Fruit fly (Drosophila melanogaster): ENCODE data around the gene Phyhd1.

Gene Phyhd1

DNA sequence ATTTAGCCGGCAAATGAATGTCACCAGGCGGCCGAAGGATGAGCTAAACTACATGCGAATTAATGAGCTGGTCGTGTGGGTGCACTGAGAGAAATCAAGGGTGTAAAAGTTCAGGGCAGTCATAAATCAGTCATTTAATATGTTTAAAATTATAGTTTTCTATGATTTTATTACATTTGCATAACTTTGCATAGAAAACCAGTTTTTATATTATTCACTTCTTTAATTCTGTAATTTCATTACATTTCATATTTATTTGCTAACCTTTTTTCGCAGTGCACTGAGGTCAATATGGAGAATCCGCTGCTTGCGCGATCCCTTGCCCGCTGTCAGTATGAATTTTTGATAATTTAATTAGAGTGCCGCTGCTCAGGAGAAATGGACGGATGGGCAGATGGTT lies 39.4 kb downstream of the Phyhd1 start:
- TF ChIP-seq CG14711 (tag; optimal IDR thresholded peaks at IDR 0.05) (no peak), toe (GFP tag; optimal IDR thresholded peaks at IDR 0.05) (no peak), Hr96 (GFP tag; optimal IDR thresholded peaks at IDR 0.05) (no peak), CG1620 (GFP tag; optimal IDR thresholded peaks at IDR 0.05) (no peak), CG7101 (tag; optimal IDR thresholded peaks at IDR 0.05) (no peak), bab1 (GFP tag; optimal IDR thresholded peaks at IDR 0.05) (no peak)

DNA sequence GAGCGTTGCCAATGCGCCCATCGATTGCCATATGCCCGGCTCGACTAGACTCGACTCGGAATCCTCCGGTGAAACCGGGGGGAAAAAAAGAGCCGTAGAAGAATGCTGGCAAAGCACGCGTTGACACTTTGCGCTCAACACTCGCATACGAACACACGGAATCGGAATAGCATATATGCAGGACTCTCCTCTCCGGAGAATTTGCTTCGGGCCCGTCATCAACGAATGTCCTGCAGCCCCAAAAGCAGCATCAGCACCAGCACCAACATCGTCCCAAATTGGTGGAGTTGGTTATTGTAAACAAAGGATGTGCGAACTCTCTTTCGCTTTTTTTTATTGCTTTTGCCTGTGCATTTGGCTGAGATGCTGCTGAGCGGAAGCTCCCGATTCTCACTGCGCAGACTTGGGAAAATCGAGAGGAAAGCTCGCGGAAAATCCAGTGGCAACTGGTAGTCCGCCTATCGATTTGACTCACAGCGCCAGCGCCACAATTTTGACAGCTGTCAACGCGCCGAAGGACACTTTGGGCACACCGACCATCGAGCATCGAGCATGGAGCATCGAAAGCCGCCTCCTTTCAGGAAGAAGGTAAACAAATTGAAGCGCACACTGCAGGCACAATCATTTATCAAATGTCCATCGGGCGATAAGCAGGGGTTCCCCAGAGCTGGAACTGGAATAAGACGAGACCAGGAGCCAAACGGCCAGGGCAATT lies 40.0 kb downstream of the Phyhd1 start:
- TF ChIP-seq ovo (GFP tag; optimal IDR thresholded peaks at IDR 0.05) (no peak), bab1 (GFP tag; optimal IDR thresholded peaks at IDR 0.05) (no peak), pad (GFP tag; optimal IDR thresholded peaks at IDR 0.05) (no peak), Hr96 (GFP tag; optimal IDR thresholded peaks at IDR 0.05) (no peak), CG11617 (GFP tag; optimal IDR thresholded peaks at IDR 0.05) (no peak), CG33017 (tag; optimal IDR thresholded peaks at IDR 0.05) (no peak), CG14711 (tag; optimal IDR thresholded peaks at IDR 0.05) (no peak), Clk (GFP tag; optimal IDR thresholded peaks at IDR 0.05) (no peak), CG7101 (tag; optimal IDR thresholded peaks at IDR 0.05) (no peak), Crg-1 (GFP tag; optimal IDR thresholded peaks at IDR 0.05) (no peak), CG12768 (GFP tag; optimal IDR thresholded peaks at IDR 0.05) (no peak), tj (GFP tag; optimal IDR thresholded peaks at IDR 0.05) (no peak), CG7045 (GFP tag; optimal IDR thresholded peaks at IDR 0.05) (no peak)

DNA sequence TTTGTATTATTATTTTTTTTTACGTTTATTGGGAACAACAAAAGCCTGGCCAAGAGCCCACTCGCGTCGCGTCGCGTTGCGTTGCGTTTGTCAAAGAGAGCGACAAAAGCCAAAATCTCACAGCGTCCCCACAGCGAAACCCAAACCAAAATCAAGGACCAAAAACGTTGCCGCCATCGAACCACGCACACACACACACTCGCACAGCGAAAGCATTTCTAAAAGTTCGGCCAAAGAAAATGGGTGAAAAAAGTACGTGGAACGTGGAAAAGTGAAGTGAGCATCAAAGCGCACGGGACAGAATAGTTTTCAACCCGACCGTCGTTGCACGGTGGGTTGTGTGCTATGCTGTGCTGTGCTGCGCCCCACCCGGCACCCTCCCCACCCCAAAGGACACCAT lies 41.3 kb downstream of the Phyhd1 start, which contains the start of gene hth:
hth (minus strand) TSS at position 101 of the 400 bp plus-strand sequence.
- TF ChIP-seq pad (GFP tag; optimal IDR thresholded peaks at IDR 0.05), result no peak
- TF ChIP-seq kay (GFP tag; ENCODE audit: borderline replicate concordance), result no peak
- no peak for TF ChIP-seq CG33017 (tag; optimal IDR thresholded peaks at IDR 0.05)
- TF ChIP-seq ovo (GFP tag; optimal IDR thresholded peaks at IDR 0.05), result no peak
- no peak for TF ChIP-seq cic (GFP tag; optimal IDR thresholded peaks at IDR 0.05)
- TF ChIP-seq CG7101 (tag; optimal IDR thresholded peaks at IDR 0.05), result no peak
- TF ChIP-seq Mnt (GFP tag; optimal IDR thresholded peaks at IDR 0.05), result no peak
- TF ChIP-seq toe (GFP tag; optimal IDR thresholded peaks at IDR 0.05), result no peak
- no peak for TF ChIP-seq CG11617 (GFP tag; optimal IDR thresholded peaks at IDR 0.05)
- no peak for TF ChIP-seq cnc (optimal IDR thresholded peaks at IDR 0.05)

DNA sequence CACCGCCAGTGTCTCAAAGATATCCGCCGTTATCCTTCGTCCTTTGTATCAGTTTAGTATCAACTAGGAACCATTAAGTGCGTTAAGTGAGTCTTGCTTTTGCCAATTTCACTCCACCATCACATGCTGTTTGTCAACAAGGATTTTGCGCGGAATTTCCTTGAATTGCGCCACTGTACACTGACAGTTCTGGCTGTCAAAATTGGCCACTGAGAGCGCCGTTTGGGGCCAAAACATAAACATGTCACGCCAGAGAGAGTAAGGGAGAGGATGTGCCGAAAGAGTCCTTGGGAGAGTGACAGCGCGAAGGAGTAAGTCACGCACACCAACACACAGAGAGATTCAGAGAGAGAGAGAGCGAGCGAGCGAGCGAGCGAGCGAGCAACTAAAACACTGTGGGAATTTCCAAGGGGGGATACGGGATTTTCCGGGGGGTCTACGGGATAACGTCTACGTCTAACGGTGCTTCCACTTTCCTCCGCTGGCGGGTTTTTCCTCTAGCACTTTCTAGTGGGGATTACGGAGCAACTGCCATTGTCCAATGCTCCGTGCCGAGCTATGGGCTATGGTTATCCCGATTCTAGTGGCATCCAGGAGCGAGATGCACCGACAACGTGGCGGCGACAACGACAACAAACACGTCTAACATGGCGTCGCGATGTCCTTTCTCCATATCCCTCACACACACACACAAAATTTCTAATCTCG lies 41.9 kb downstream of the Phyhd1 start:
- TF ChIP-seq CG14711 (tag; optimal IDR thresholded peaks at IDR 0.05) (no peak), cnc (optimal IDR thresholded peaks at IDR 0.05) (no peak), Mnt (GFP tag; optimal IDR thresholded peaks at IDR 0.05) (no peak), ovo (GFP tag; optimal IDR thresholded peaks at IDR 0.05) (no peak), Clk (GFP tag; optimal IDR thresholded peaks at IDR 0.05) (no peak), CG12768 (GFP tag; optimal IDR thresholded peaks at IDR 0.05) (no peak), toe (GFP tag; optimal IDR thresholded peaks at IDR 0.05) (no peak), CG7101 (tag; optimal IDR thresholded peaks at IDR 0.05) (no peak), cic (GFP tag; optimal IDR thresholded peaks at IDR 0.05) (no peak), CG7045 (GFP tag; optimal IDR thresholded peaks at IDR 0.05) (no peak), CG33017 (tag; optimal IDR thresholded peaks at IDR 0.05) (no peak), CG5204 (GFP tag; optimal IDR thresholded peaks at IDR 0.05) (no peak), CG1620 (GFP tag; optimal IDR thresholded peaks at IDR 0.05) (no peak), pad (GFP tag; optimal IDR thresholded peaks at IDR 0.05) (no peak), tj (GFP tag; optimal IDR thresholded peaks at IDR 0.05) (no peak), Crg-1 (GFP tag; optimal IDR thresholded peaks at IDR 0.05) (no peak), bab1 (GFP tag; optimal IDR thresholded peaks at IDR 0.05) (no peak)

DNA sequence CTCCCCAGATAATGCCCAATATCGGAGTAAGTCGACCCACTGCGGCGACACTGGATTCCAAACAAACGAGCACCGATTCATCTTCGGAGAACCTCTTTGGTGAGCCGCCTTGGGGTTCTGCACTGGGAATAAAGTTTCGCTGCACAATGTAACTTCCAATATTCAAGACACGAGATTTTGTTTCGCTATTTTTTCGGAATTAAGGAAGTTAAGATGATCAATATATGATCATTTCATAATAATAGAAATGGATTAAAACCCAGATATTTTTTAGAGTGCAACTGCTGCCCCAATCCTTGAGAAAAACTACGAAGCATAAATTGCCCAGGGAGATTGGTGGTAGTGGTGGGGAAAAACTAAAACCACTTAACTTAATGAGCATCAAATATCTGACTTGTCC lies 44.7 kb downstream of the Phyhd1 start:
- TF ChIP-seq cic (GFP tag; optimal IDR thresholded peaks at IDR 0.05) (no peak), Hr96 (GFP tag; optimal IDR thresholded peaks at IDR 0.05) (no peak), CG1620 (GFP tag; optimal IDR thresholded peaks at IDR 0.05) (no peak), CG11617 (GFP tag; optimal IDR thresholded peaks at IDR 0.05) (no peak), CG7045 (GFP tag; optimal IDR thresholded peaks at IDR 0.05) (no peak), CG14711 (tag; optimal IDR thresholded peaks at IDR 0.05) (no peak), pad (GFP tag; optimal IDR thresholded peaks at IDR 0.05) (no peak), CG12768 (GFP tag; optimal IDR thresholded peaks at IDR 0.05) (no peak), CG33017 (tag; optimal IDR thresholded peaks at IDR 0.05) (no peak), ovo (GFP tag; optimal IDR thresholded peaks at IDR 0.05) (no peak), Clk (GFP tag; optimal IDR thresholded peaks at IDR 0.05) (no peak), bab1 (GFP tag; optimal IDR thresholded peaks at IDR 0.05) (no peak), kay (GFP tag; ENCODE audit: borderline replicate concordance) (no peak), toe (GFP tag; optimal IDR thresholded peaks at IDR 0.05) (no peak), CG5204 (GFP tag; optimal IDR thresholded peaks at IDR 0.05) (no peak)

DNA sequence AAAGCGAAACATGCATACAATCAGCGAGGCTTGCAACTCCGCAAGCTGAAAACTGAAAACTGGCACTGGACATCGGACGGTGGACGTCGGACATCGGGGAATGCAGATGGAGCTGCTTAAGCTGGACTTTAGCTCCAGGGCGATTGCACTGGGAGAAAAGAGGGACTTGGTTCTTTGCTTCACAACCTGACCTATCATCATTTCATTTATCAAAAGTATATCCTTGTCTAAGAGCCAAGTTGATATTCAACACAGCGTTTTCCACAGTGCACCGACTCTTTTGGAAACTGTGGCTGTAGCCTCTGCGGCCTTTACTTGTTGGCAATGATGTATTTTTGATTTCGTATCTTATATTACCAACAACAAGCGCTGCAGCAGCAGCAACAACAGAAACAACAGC lies 46.9 kb downstream of the Phyhd1 start:
- no peak for TF ChIP-seq CG12768 (GFP tag; optimal IDR thresholded peaks at IDR 0.05)
- TF ChIP-seq CG7101 (tag; optimal IDR thresholded peaks at IDR 0.05), result no peak
- no peak for TF ChIP-seq Crg-1 (GFP tag; optimal IDR thresholded peaks at IDR 0.05)
- no peak for TF ChIP-seq kay (GFP tag; ENCODE audit: borderline replicate concordance)
- no peak for TF ChIP-seq CG14711 (tag; optimal IDR thresholded peaks at IDR 0.05)
- no peak for TF ChIP-seq cnc (optimal IDR thresholded peaks at IDR 0.05)
- no peak for TF ChIP-seq bab1 (GFP tag; optimal IDR thresholded peaks at IDR 0.05)
- TF ChIP-seq CG1620 (GFP tag; optimal IDR thresholded peaks at IDR 0.05), result no peak
- no peak for TF ChIP-seq pad (GFP tag; optimal IDR thresholded peaks at IDR 0.05)
